Fruit fly (Drosophila melanogaster): Measurements from ENCODE around the gene Or98b.

The Or98b gene

DNA sequence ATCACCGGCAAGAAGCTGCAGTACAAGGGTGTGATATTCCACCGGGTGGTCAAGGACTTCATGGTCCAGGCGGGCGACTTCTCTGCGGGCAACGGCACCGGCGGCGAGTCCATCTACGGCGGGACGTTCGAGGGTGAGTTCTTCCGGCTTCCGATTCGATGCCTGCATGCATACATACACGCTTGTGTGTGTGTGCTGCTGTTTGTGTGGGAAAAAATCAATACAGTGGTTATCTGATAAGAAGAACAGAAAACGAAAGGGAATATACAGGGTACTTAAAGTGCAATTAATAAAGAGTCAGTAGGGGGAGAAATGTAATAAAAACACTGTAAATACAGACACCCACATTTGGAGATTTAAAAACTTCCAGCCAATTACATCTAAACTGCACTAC, 11.4 kb upstream of the Or98b start (continued):
- TF ChIP-seq pan (optimal IDR thresholded peaks at IDR 0.05) (no peak), pan (GFP tag; optimal IDR thresholded peaks at IDR 0.05 in 1 of 2, IDR thresholded peaks at IDR 0.05 in 1 of 2) (peak in 1 of 2 experiments; percentile 34), CG2678 (tag; optimal IDR thresholded peaks at IDR 0.05) (peak; percentile 59), Xrp1 (GFP tag; IDR thresholded peaks at IDR 0.05) (no peak), zen (tag; optimal IDR thresholded peaks at IDR 0.05) (peak; percentile 48), odd (GFP tag; optimal IDR thresholded peaks at IDR 0.05) (no peak), Nf-YA (GFP tag; IDR thresholded peaks at IDR 0.05) (peak; percentile 50; the same call in 1 of the 2 replicates), usp (GFP tag; optimal IDR thresholded peaks at IDR 0.05) (no peak), Awh (GFP tag; IDR thresholded peaks at IDR 0.05) (peak; percentile 50; the same call in 1 of the 2 replicates), Hr78 (GFP tag; optimal IDR thresholded peaks at IDR 0.05) (no peak), en (GFP tag; optimal IDR thresholded peaks at IDR 0.05) (no peak), ken (GFP tag; IDR thresholded peaks at IDR 0.05) (peak; percentile 21; the same call in 1 of the 3 replicates), chm (GFP tag; IDR thresholded peaks at IDR 0.05) (no peak), salm (tag; optimal IDR thresholded peaks at IDR 0.05) (no peak), HLHmδ (GFP tag; optimal IDR thresholded peaks at IDR 0.05) (no peak), slou (GFP tag; optimal IDR thresholded peaks at IDR 0.05) (no peak), tio (GFP tag; optimal IDR thresholded peaks at IDR 0.05) (no peak), Usf (GFP tag; optimal IDR thresholded peaks at IDR 0.05) (no peak), bsh (GFP tag; optimal IDR thresholded peaks at IDR 0.05) (peak in 1 of 2 experiments; percentile 16), ash1 (GFP tag; optimal IDR thresholded peaks at IDR 0.05) (no peak), CG17359 (tag; optimal IDR thresholded peaks at IDR 0.05) (peak; percentile 35), Ptx1 (GFP tag; IDR thresholded peaks at IDR 0.05) (peak; percentile 27; the same call in 1 of the 2 replicates), slbo (GFP tag; IDR thresholded peaks at IDR 0.05) (no peak), cas (GFP tag; IDR thresholded peaks at IDR 0.05) (no peak), prd (optimal IDR thresholded peaks at IDR 0.05) (no peak), prd (GFP tag; IDR thresholded peaks at IDR 0.05) (0 out of 3 replicates have a peak, but pooled peaks have one; percentile 8), Sin3A (optimal IDR thresholded peaks at IDR 0.05) (peak; percentile 5), ind (GFP tag; optimal IDR thresholded peaks at IDR 0.05) (peak; percentile 7), CG2116 (GFP tag; optimal IDR thresholded peaks at IDR 0.05) (no peak), CG10979 (tag; optimal IDR thresholded peaks at IDR 0.05) (peak; percentile 37), row (GFP tag; IDR thresholded peaks at IDR 0.05) (peak; percentile 62), jing (GFP tag; optimal IDR thresholded peaks at IDR 0.05) (no peak), crp (GFP tag; optimal IDR thresholded peaks at IDR 0.05) (no peak), CG7839 (tag; optimal IDR thresholded peaks at IDR 0.05) (peak; percentile 18), D19A (tag; optimal IDR thresholded peaks at IDR 0.05) (no peak), Hmr (GFP tag; optimal IDR thresholded peaks at IDR 0.05) (peak; percentile 7), CG12219 (GFP tag; optimal IDR thresholded peaks at IDR 0.05) (peak; percentile 1), btn (GFP tag; optimal IDR thresholded peaks at IDR 0.05) (no peak), CG15479 (GFP tag; optimal IDR thresholded peaks at IDR 0.05) (no peak), hb (GFP tag; IDR thresholded peaks at IDR 0.05; ENCODE audit: partially characterized antibody) (no peak), gcm (GFP tag; optimal IDR thresholded peaks at IDR 0.05) (peak; percentile 10), CG4404 (GFP tag; IDR thresholded peaks at IDR 0.05) (no peak), unpg (GFP tag; optimal IDR thresholded peaks at IDR 0.05) (peak; percentile 8), CG10366 (GFP tag; IDR thresholded peaks at IDR 0.05) (no peak), Eip74EF (GFP tag; optimal IDR thresholded peaks at IDR 0.05) (no peak), CG10431 (GFP tag; optimal IDR thresholded peaks at IDR 0.05) (no peak), Dll (GFP tag; IDR thresholded peaks at IDR 0.05; ENCODE audit: partially characterized antibody) (no peak), E2f2 (GFP tag; IDR thresholded peaks at IDR 0.05) (0 out of 2 replicates have a peak, but pooled peaks have one; percentile 12), Pdp1 (GFP tag; optimal IDR thresholded peaks at IDR 0.05) (no peak), Doc2 (GFP tag; IDR thresholded peaks at IDR 0.05) (no peak), HHEX (GFP tag; optimal IDR thresholded peaks at IDR 0.05) (peak; percentile 20)
